Worm (Caenorhabditis elegans) whole organism, L4 larva: ENCODE data around the gene F29B9.12.

Source experiments
- F44E2.7 ChIP-seq: fragments of 200-800 bp; sonication (Bioruptor generic); IDR thresholded peaks from 2 replicates; pipeline ENCODE4 v2.1.2; 2022; ENCODE audit warnings: missing genetic modification characterization, missing compliant biosample characterization
- T26A8.4 ChIP-seq: fragments of 200-800 bp; sonication (Bioruptor generic); IDR thresholded peaks from 2 replicates; pipeline ENCODE4 v1.3.6; 2022; ENCODE audit warnings: missing genetic modification characterization, missing compliant biosample characterization
- Y105C5A.15 ChIP-seq: fragments of 200-800 bp; sonication (Bioruptor generic); IDR thresholded peaks from 2 replicates; pipeline ENCODE4 v1.3.6; 2022; ENCODE audit warnings: missing genetic modification characterization, missing compliant biosample characterization
- Y5F2A.4 ChIP-seq: fragments of 200-800 bp; sonication (Bioruptor generic); optimal IDR thresholded peaks from 2 replicates; lab custom pipeline; 2018; ENCODE audit warnings: mild to moderate bottlenecking, missing genetic modification characterization, missing compliant biosample characterization
- ZK337.2 ChIP-seq: fragments of 200-800 bp; sonication (Bioruptor generic); IDR thresholded peaks from 2 replicates; pipeline ENCODE4 v1.3.6; 2022; ENCODE audit warnings: missing genetic modification reagents, missing genetic modification characterization, missing compliant biosample characterization
- ceh-20 ChIP-seq: fragments of 200-800 bp; sonication (Bioruptor generic); IDR thresholded peaks from 2 replicates; pipeline ENCODE4 v1.3.6; 2022; ENCODE audit warnings: missing genetic modification reagents, missing genetic modification characterization, missing compliant biosample characterization
- ceh-28 ChIP-seq: fragments of 150-350 bp; optimal IDR thresholded peaks from 2 replicates; lab custom pipeline; 2014; ENCODE audit warnings: missing biosample characterization, missing genetic modification reagents, missing genetic modification characterization
- ceh-32 ChIP-seq: sonication (generic microtip); optimal IDR thresholded peaks from 2 replicates; lab custom pipeline; 2016; ENCODE audit warnings: mild to moderate bottlenecking, missing genetic modification characterization, missing compliant biosample characterization; ENCODE audit not compliant: poor library complexity
- ceh-82 ChIP-seq: sonication (generic microtip); optimal IDR thresholded peaks from 2 replicates; lab custom pipeline; 2017; ENCODE audit warnings: missing biosample characterization, missing genetic modification characterization
- ces-1 ChIP-seq: fragments of 150-350 bp; sonication (generic microtip); optimal IDR thresholded peaks from 4 replicates; lab custom pipeline; 2014; ENCODE audit warnings: missing biosample characterization, missing genetic modification reagents, missing genetic modification characterization
- daf-8 ChIP-seq: fragments of 200-800 bp; sonication (Bioruptor generic); IDR thresholded peaks from 2 replicates; pipeline ENCODE4 v1.3.6; 2022; ENCODE audit warnings: missing genetic modification characterization, missing compliant biosample characterization
- dmd-8 ChIP-seq: fragments of 200-800 bp; sonication (Bioruptor generic); IDR thresholded peaks from 2 replicates; pipeline ENCODE4 v1.3.6; 2022; ENCODE audit warnings: missing genetic modification characterization, missing compliant biosample characterization
- dpl-1 ChIP-seq: fragments of 150-350 bp; optimal IDR thresholded peaks from 2 replicates; lab custom pipeline; 2014; ENCODE audit warnings: missing biosample characterization, missing genetic modification reagents, missing genetic modification characterization
- egl-27 ChIP-seq: sonication (generic microtip); optimal IDR thresholded peaks from 3 replicates; lab custom pipeline; 2017; ENCODE audit warnings: missing biosample characterization, missing genetic modification reagents, missing genetic modification characterization
- egl-43 ChIP-seq: fragments of 200-800 bp; sonication (Bioruptor generic); IDR thresholded peaks from 2 replicates; pipeline ENCODE4 v1.3.6; 2022; ENCODE audit warnings: missing genetic modification reagents, missing genetic modification characterization, missing compliant biosample characterization
- fos-1 ChIP-seq: fragments of 150-350 bp; optimal IDR thresholded peaks from 2 replicates; lab custom pipeline; 2014; ENCODE audit warnings: missing biosample characterization, missing genetic modification characterization
- gei-8 ChIP-seq: fragments of 200-800 bp; sonication (Bioruptor generic); optimal IDR thresholded peaks from 2 replicates; lab custom pipeline; 2018; ENCODE audit warnings: mild to moderate bottlenecking, missing genetic modification characterization, missing compliant biosample characterization
- hif-1 ChIP-seq, 2 experiments: sonication (generic microtip); optimal IDR thresholded peaks; 2 replicates each; lab custom pipeline; 2016 to 2017; ENCODE audit warnings: missing compliant biosample characterization in 2 of 2, missing genetic modification characterization in 2 of 2, missing genetic modification reagents in 2 of 2, missing genotype in 2 of 2, mild to moderate bottlenecking in 1 of 2
- hlh-30 ChIP-seq: sonication (generic microtip); optimal IDR thresholded peaks from 2 replicates; lab custom pipeline; 2017; ENCODE audit warnings: antibody characterized with exemption, mild to moderate bottlenecking, missing genetic modification characterization, missing compliant biosample characterization; ENCODE audit not compliant: insufficient read depth
- hmg-1.1 ChIP-seq: fragments of 200-800 bp; sonication (Bioruptor generic); IDR thresholded peaks from 2 replicates; pipeline ENCODE4 v1.3.6; 2022; ENCODE audit warnings: missing genetic modification reagents, missing genetic modification characterization, missing compliant biosample characterization
- jun-1 ChIP-seq: fragments of 150-350 bp; optimal IDR thresholded peaks from 2 replicates; lab custom pipeline; 2014; ENCODE audit warnings: missing biosample characterization, missing genetic modification reagents, missing genetic modification characterization
- lin-13 ChIP-seq: fragments of 150-350 bp; optimal IDR thresholded peaks from 2 replicates; lab custom pipeline; 2014; ENCODE audit warnings: missing biosample characterization, missing genetic modification reagents, missing genetic modification characterization
- lin-15B ChIP-seq: fragments of 150-350 bp; sonication (generic microtip); optimal IDR thresholded peaks from 3 replicates; lab custom pipeline; 2014; ENCODE audit warnings: missing biosample characterization, missing genetic modification characterization
- lin-29 ChIP-seq: fragments of 200-800 bp; sonication (Bioruptor generic); IDR thresholded peaks from 2 replicates; pipeline ENCODE4 v1.3.6; 2022; ENCODE audit warnings: missing genetic modification reagents, missing genetic modification characterization, missing compliant biosample characterization
- lin-38 ChIP-seq: fragments of 200-800 bp; sonication (Bioruptor generic); IDR thresholded peaks from 2 replicates; pipeline ENCODE4 v1.3.6; 2022; ENCODE audit warnings: missing genetic modification reagents, missing genetic modification characterization, missing compliant biosample characterization
- lin-39 ChIP-seq: fragments of 150-350 bp; optimal IDR thresholded peaks from 2 replicates; lab custom pipeline; 2014; ENCODE audit warnings: missing biosample characterization, missing genetic modification reagents, missing genetic modification characterization
- mdl-1 ChIP-seq, 2 experiments: fragments of 150-350 bp in 1 of 2; sonication (generic microtip) in 1 of 2; optimal IDR thresholded peaks; 2 replicates each; lab custom pipeline; 2014 to 2017; ENCODE audit warnings: missing biosample characterization in 2 of 2, missing genetic modification characterization in 2 of 2
- mxl-2 ChIP-seq: fragments of 200-800 bp; sonication (Bioruptor generic); conservative IDR thresholded peaks from 2 replicates; pipeline ENCODE4 v1.3.6; 2022; ENCODE audit warnings: missing genetic modification reagents, missing genetic modification characterization, missing compliant biosample characterization
- nhr-10 ChIP-seq: fragments of 150-350 bp; optimal IDR thresholded peaks from 2 replicates; lab custom pipeline; 2014; ENCODE audit warnings: missing biosample characterization, missing genetic modification characterization
- nhr-11 ChIP-seq: fragments of 150-350 bp; optimal IDR thresholded peaks from 2 replicates; lab custom pipeline; 2014; ENCODE audit warnings: missing biosample characterization, missing genetic modification characterization
- nhr-111 ChIP-seq: fragments of 200-800 bp; sonication (Bioruptor generic); optimal IDR thresholded peaks from 2 replicates; lab custom pipeline; 2018; ENCODE audit warnings: mild to moderate bottlenecking, missing genetic modification characterization, missing compliant biosample characterization
- nhr-237 ChIP-seq: sonication (generic microtip); optimal IDR thresholded peaks from 2 replicates; lab custom pipeline; 2017; ENCODE audit warnings: missing biosample characterization, missing genetic modification characterization
- nhr-48 ChIP-seq: sonication (generic microtip); optimal IDR thresholded peaks from 2 replicates; lab custom pipeline; 2016; ENCODE audit warnings: mild to moderate bottlenecking, missing genetic modification characterization, missing compliant biosample characterization
- nhr-6 ChIP-seq: fragments of 150-350 bp; optimal IDR thresholded peaks from 2 replicates; lab custom pipeline; 2014; ENCODE audit warnings: missing biosample characterization, missing genetic modification characterization
- nhr-77 ChIP-seq: fragments of 150-350 bp; optimal IDR thresholded peaks from 2 replicates; lab custom pipeline; 2014; ENCODE audit warnings: missing biosample characterization, missing genetic modification characterization
- pha-4 ChIP-seq, 2 experiments: fragments of 150-350 bp in 1 of 2; fragments of 200-800 bp in 1 of 2; sonication (Bioruptor generic) in 1 of 2; IDR thresholded peaks in 1 of 2; optimal IDR thresholded peaks in 1 of 2; 2 replicates each; pipeline versions ENCODE4 v1.3.6 to Lab custom; 2014 to 2022; ENCODE audit warnings: missing genetic modification characterization in 2 of 2, missing genetic modification reagents in 2 of 2, missing biosample characterization in 1 of 2, missing compliant biosample characterization in 1 of 2
- rbr-2 ChIP-seq: sonication (generic microtip); optimal IDR thresholded peaks from 2 replicates; lab custom pipeline; 2016; ENCODE audit warnings: missing genotype, missing genetic modification characterization, missing compliant biosample characterization
- sdz-12 ChIP-seq: fragments of 200-800 bp; sonication (Bioruptor generic); optimal IDR thresholded peaks from 2 replicates; lab custom pipeline; 2018; ENCODE audit warnings: mild to moderate bottlenecking, missing genetic modification characterization, missing compliant biosample characterization
- set-16 ChIP-seq: fragments of 200-800 bp; sonication (Bioruptor generic); IDR thresholded peaks from 2 replicates; pipeline ENCODE4 v1.3.6; 2022; ENCODE audit warnings: missing genetic modification reagents, missing genetic modification characterization, missing compliant biosample characterization
- spr-1 ChIP-seq: sonication (generic microtip); optimal IDR thresholded peaks from 2 replicates; lab custom pipeline; 2016; ENCODE audit warnings: mild to moderate bottlenecking, missing genetic modification characterization, missing compliant biosample characterization
- tra-1 ChIP-seq: fragments of 200-800 bp; sonication (Bioruptor generic); IDR thresholded peaks from 2 replicates; pipeline ENCODE4 v1.3.6; 2022; ENCODE audit warnings: missing genetic modification reagents, missing genetic modification characterization, missing compliant biosample characterization
- unc-130 ChIP-seq: sonication (generic microtip); optimal IDR thresholded peaks from 2 replicates; lab custom pipeline; 2016; ENCODE audit warnings: missing genetic modification reagents, missing genetic modification characterization, missing compliant biosample characterization
- unc-62 ChIP-seq, 3 experiments: fragments of 150-350 bp in 1 of 3; sonication (generic microtip); optimal IDR thresholded peaks in 2 of 3; peaks in 1 of 3; 1 replicate in 1 of 3; 2 replicates in 2 of 3; lab custom pipeline; 2014 to 2017; ENCODE audit warnings: missing biosample characterization in 3 of 3, missing genetic modification characterization in 3 of 3, missing genetic modification reagents in 3 of 3, missing genotype in 1 of 3
- ztf-7 ChIP-seq: fragments of 150-350 bp; optimal IDR thresholded peaks from 2 replicates; lab custom pipeline; 2014; ENCODE audit warnings: missing biosample characterization, missing genetic modification characterization

F29B9.12 gene

DNA sequence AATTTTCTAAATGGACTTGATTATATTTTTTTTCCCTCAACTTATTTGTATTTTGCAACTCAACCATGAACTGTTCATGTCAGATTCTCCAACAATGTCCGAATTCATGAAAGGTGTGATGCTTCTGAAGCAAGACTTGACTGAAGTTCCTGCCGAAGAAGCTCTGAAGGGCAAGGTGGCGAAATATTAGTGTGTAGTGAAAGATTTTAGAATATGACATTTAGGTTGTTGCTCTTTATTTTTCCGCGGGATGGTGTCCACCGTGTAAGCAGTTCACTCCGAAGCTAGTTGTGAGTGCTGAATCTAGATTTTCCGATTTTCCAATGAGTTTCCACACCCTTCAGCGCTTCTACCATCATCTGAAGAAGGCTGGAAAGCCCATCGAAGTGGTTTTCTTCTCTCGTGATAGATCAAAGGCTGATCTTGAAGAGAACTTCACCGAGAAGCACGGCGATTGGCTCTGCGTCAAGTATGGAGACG, 16.9 kb upstream of the F29B9.12 start, which contains the start of gene F29B9.5 (continued):
- TF ChIP-seq spr-1: no peak
- no peak for TF ChIP-seq rbr-2 (tag; lab: Kevin White, UChicago)
- TF ChIP-seq egl-27 (tag; lab: Kevin White, UChicago): no peak
- TF ChIP-seq F44E2.7 (GFP tag; lab: Robert Waterston, UW): no peak
- no peak for TF ChIP-seq ztf-7 (tag; lab: Kevin White, UChicago)
- no peak for TF ChIP-seq lin-29
- no peak for TF ChIP-seq Y5F2A.4 (GFP tag; lab: Kevin White, UChicago)
- TF ChIP-seq nhr-111 (GFP tag; lab: Kevin White, UChicago): peak; percentile 9
- no peak for TF ChIP-seq fos-1 (tag; lab: Kevin White, UChicago)
- TF ChIP-seq Y105C5A.15: no peak
- no peak for TF ChIP-seq gei-8 (GFP tag; lab: Kevin White, UChicago)
- no peak for TF ChIP-seq hlh-30 (tag; lab: Kevin White, UChicago)
- 0 out of 2 replicates have a peak, but pooled peaks have one; percentile 35 for TF ChIP-seq pha-4 (GFP tag; IDR thresholded peaks at IDR 0.05; lab: Robert Waterston, UW)
- TF ChIP-seq pha-4 (tag; optimal IDR thresholded peaks at IDR 0.05; lab: Kevin White, UChicago): no peak
- no peak for TF ChIP-seq mxl-2 (GFP tag; lab: Robert Waterston, UW)
- TF ChIP-seq nhr-237: no peak
- TF ChIP-seq daf-8 (GFP tag; lab: Robert Waterston, UW): no peak
- TF ChIP-seq jun-1 (tag; lab: Kevin White, UChicago): no peak
- no peak for TF ChIP-seq lin-39 (tag; lab: Kevin White, UChicago)
- 0 out of 2 replicates have a peak, but pooled peaks have one; percentile 39 for TF ChIP-seq dmd-8 (GFP tag; lab: Robert Waterston, UW)
- peak; percentile 54 for TF ChIP-seq lin-38 (GFP tag; lab: Robert Waterston, UW)
- no peak for TF ChIP-seq mdl-1 (tag; optimal IDR thresholded peaks at IDR 0.05; lab: Kevin White, UChicago)
- no peak for TF ChIP-seq nhr-77 (tag; lab: Kevin White, UChicago)
- no peak for TF ChIP-seq ceh-28 (tag; lab: Kevin White, UChicago)
- no peak for TF ChIP-seq egl-43
- no peak for TF ChIP-seq nhr-6 (tag; lab: Kevin White, UChicago)
- no peak for TF ChIP-seq set-16 (GFP tag; lab: Robert Waterston, UW)
- TF ChIP-seq ceh-82 (tag; lab: Kevin White, UChicago): no peak
- no peak for TF ChIP-seq ZK337.2 (GFP tag; lab: Robert Waterston, UW)
- 0 out of 2 replicates have a peak, but pooled peaks have one; percentile 54 for TF ChIP-seq T26A8.4
- TF ChIP-seq unc-130 (GFP tag; lab: Kevin White, UChicago): no peak
- TF ChIP-seq nhr-48 (tag; lab: Kevin White, UChicago): no peak
- TF ChIP-seq sdz-12: no peak
- TF ChIP-seq ceh-32 (tag; lab: Kevin White, UChicago): no peak
- TF ChIP-seq nhr-10 (tag; lab: Kevin White, UChicago): no peak
- no peak for TF ChIP-seq ces-1 (GFP tag; lab: Kevin White, UChicago)
- no peak for TF ChIP-seq nhr-11
- no peak for TF ChIP-seq lin-15B
- no peak for TF ChIP-seq hmg-1.1 (GFP tag; lab: Robert Waterston, UW)
- TF ChIP-seq dpl-1 (GFP tag; lab: Kevin White, UChicago): no peak
- TF ChIP-seq hif-1 (tag; optimal IDR thresholded peaks at IDR 0.05; lab: Kevin White, UChicago): no peak
- no peak for TF ChIP-seq unc-62 (GFP tag; optimal IDR thresholded peaks at IDR 0.05 in 1 of 2; lab: Kevin White, UChicago)
- no peak for TF ChIP-seq unc-62 (tag; optimal IDR thresholded peaks at IDR 0.05; lab: Kevin White, UChicago)
- TF ChIP-seq lin-13 (GFP tag; lab: Kevin White, UChicago): no peak
- no peak for TF ChIP-seq ceh-20 (GFP tag; lab: Robert Waterston, UW)
- no peak for TF ChIP-seq tra-1 (GFP tag; lab: Robert Waterston, UW)
- TF ChIP-seq, all 104 proteins: peak for 14
